Fruit fly (Drosophila melanogaster) whole organism, prepupa: Measurements from ENCODE around the gene CG31810.
A peak's percentile ranks its signal among the peaks of the same experiment; 100 is the strongest.

Source experiments
- CG11294 ChIP-seq: fragments of 200-800 bp; sonication (Bioruptor generic); IDR thresholded peaks from 2 replicates; pipeline ENCODE4 v1.3.6; 2022; ENCODE audit warnings: missing biosample characterization, missing genetic modification characterization
- CG11902 ChIP-seq: fragments of 200-800 bp; sonication (Bioruptor generic); optimal IDR thresholded peaks from 3 replicates; lab custom pipeline; 2016; ENCODE audit warnings: missing biosample characterization, missing genetic modification characterization
- CG15336 ChIP-seq: fragments of 200-800 bp; sonication (Bioruptor generic); IDR thresholded peaks from 2 replicates; pipeline ENCODE4 v1.3.6; 2022; ENCODE audit warnings: missing biosample characterization, missing genetic modification characterization
- CG1621 ChIP-seq: fragments of 200-800 bp; sonication (Bioruptor generic); optimal IDR thresholded peaks from 3 replicates; lab custom pipeline; 2018; ENCODE audit warnings: missing biosample characterization, mild to moderate bottlenecking, missing genetic modification characterization
- CG3032 ChIP-seq: fragments of 200-800 bp; optimal IDR thresholded peaks from 2 replicates; lab custom pipeline; 2019; ENCODE audit warnings: missing biosample characterization, mild to moderate bottlenecking, missing genetic modification characterization, moderate library complexity
- CG31627 ChIP-seq: fragments of 200-800 bp; sonication (Bioruptor generic); optimal IDR thresholded peaks from 3 replicates; lab custom pipeline; 2016; ENCODE audit warnings: missing biosample characterization, missing genetic modification characterization
- CG34406 ChIP-seq: fragments of 200-800 bp; sonication (Bioruptor generic); optimal IDR thresholded peaks from 3 replicates; lab custom pipeline; 2016; ENCODE audit warnings: missing biosample characterization, missing genetic modification characterization
- CG3919 ChIP-seq: fragments of 200-800 bp; sonication (Bioruptor generic); optimal IDR thresholded peaks from 3 replicates; lab custom pipeline; 2016; ENCODE audit warnings: missing biosample characterization, missing genetic modification characterization
- CG6163 ChIP-seq: fragments of 200-800 bp; sonication (Bioruptor generic); IDR thresholded peaks from 3 replicates; pipeline ENCODE4 v1.3.6; 2022; ENCODE audit warnings: missing biosample characterization, missing genetic modification characterization
- CG6276 ChIP-seq: fragments of 200-800 bp; sonication (Bioruptor generic); optimal IDR thresholded peaks from 2 replicates; lab custom pipeline; 2017; ENCODE audit warnings: missing biosample characterization, mild to moderate bottlenecking, missing genetic modification characterization
- CG6808 ChIP-seq: fragments of 200-800 bp; sonication (Bioruptor generic); optimal IDR thresholded peaks from 3 replicates; lab custom pipeline; 2017; ENCODE audit warnings: missing biosample characterization, missing genetic modification characterization, mild to moderate bottlenecking, moderate library complexity, missing genetic modification reagents
- CG6854 ChIP-seq: fragments of 200-800 bp; sonication (Bioruptor generic); optimal IDR thresholded peaks from 2 replicates; lab custom pipeline; 2017; ENCODE audit warnings: missing biosample characterization, mild to moderate bottlenecking, missing genetic modification characterization
- CG8119 ChIP-seq: fragments of 200-800 bp; sonication (Bioruptor generic); IDR thresholded peaks from 3 replicates; pipeline ENCODE4 v1.3.6; 2022; ENCODE audit warnings: missing biosample characterization, missing genetic modification characterization
- Eip75B ChIP-seq: fragments of 200-800 bp; sonication (Bioruptor generic); optimal IDR thresholded peaks from 3 replicates; lab custom pipeline; 2016; ENCODE audit warnings: missing biosample characterization, missing genetic modification characterization
- Eip78C ChIP-seq: fragments of 200-800 bp; sonication (Bioruptor generic); peaks from one replicate; lab custom pipeline; 2016; ENCODE audit warnings: missing biosample characterization, missing genetic modification characterization
- Eip93F ChIP-seq: fragments of 200-800 bp; sonication (Bioruptor generic); optimal IDR thresholded peaks from 2 replicates; lab custom pipeline; 2016; ENCODE audit warnings: missing biosample characterization, mild to moderate bottlenecking, missing genetic modification characterization
- Ets21C ChIP-seq: fragments of 200-800 bp; sonication (Bioruptor generic); optimal IDR thresholded peaks from 3 replicates; lab custom pipeline; 2016; ENCODE audit warnings: missing biosample characterization, missing genetic modification characterization
- Hr38 ChIP-seq: sonication (Bioruptor generic); optimal IDR thresholded peaks from 2 replicates; lab custom pipeline; 2016; ENCODE audit warnings: missing biosample characterization, missing genetic modification characterization
- Hr39 ChIP-seq: fragments of 200-800 bp; sonication (Bioruptor generic); optimal IDR thresholded peaks from 2 replicates; lab custom pipeline; 2016; ENCODE audit warnings: missing biosample characterization, missing genetic modification characterization
- Lpt ChIP-seq: fragments of 200-800 bp; sonication (Bioruptor generic); optimal IDR thresholded peaks from 3 replicates; lab custom pipeline; 2016; ENCODE audit warnings: missing biosample characterization, missing genetic modification characterization
- Met ChIP-seq: fragments of 200-800 bp; sonication (Bioruptor generic); optimal IDR thresholded peaks from 3 replicates; lab custom pipeline; 2016; ENCODE audit warnings: missing biosample characterization, missing genetic modification characterization
- OdsH ChIP-seq: fragments of 200-800 bp; sonication (Bioruptor generic); optimal IDR thresholded peaks from 3 replicates; lab custom pipeline; 2016; ENCODE audit warnings: missing biosample characterization, missing genetic modification characterization
- Smox ChIP-seq: fragments of 200-800 bp; sonication (Bioruptor generic); optimal IDR thresholded peaks from 3 replicates; lab custom pipeline; 2016; ENCODE audit warnings: missing biosample characterization, missing genetic modification characterization
- Sox102F ChIP-seq: fragments of 200-800 bp; sonication (Bioruptor generic); optimal IDR thresholded peaks from 2 replicates; lab custom pipeline; 2016; ENCODE audit warnings: missing biosample characterization, mild to moderate bottlenecking, missing genetic modification characterization
- achi ChIP-seq: fragments of 200-800 bp; sonication (Bioruptor generic); optimal IDR thresholded peaks from 3 replicates; lab custom pipeline; 2016; ENCODE audit warnings: missing biosample characterization, missing genetic modification characterization
- cyc ChIP-seq: fragments of 200-800 bp; sonication (Bioruptor generic); optimal IDR thresholded peaks from 3 replicates; lab custom pipeline; 2016; ENCODE audit warnings: missing biosample characterization, missing genetic modification characterization
- dsx ChIP-seq: fragments of 200-800 bp; optimal IDR thresholded peaks from 3 replicates; lab custom pipeline; 2019; ENCODE audit warnings: missing biosample characterization, mild to moderate bottlenecking, missing genetic modification characterization, moderate library complexity; ENCODE audit not compliant: poor library complexity, severe bottlenecking
- eg ChIP-seq: fragments of 200-800 bp; sonication (Bioruptor generic); IDR thresholded peaks from 3 replicates; pipeline ENCODE4 v1.3.6; 2022; ENCODE audit warnings: missing biosample characterization, missing genetic modification characterization
- esn ChIP-seq: fragments of 200-800 bp; sonication (Bioruptor generic); optimal IDR thresholded peaks from 2 replicates; lab custom pipeline; 2016; ENCODE audit warnings: missing biosample characterization, mild to moderate bottlenecking, missing genetic modification characterization, moderate library complexity
- fd59A ChIP-seq: fragments of 200-800 bp; sonication (Bioruptor generic); optimal IDR thresholded peaks from 2 replicates; lab custom pipeline; 2017; ENCODE audit warnings: missing biosample characterization, mild to moderate bottlenecking, missing genetic modification characterization, missing genetic modification reagents
- fd85E ChIP-seq: fragments of 200-800 bp; sonication (Bioruptor generic); optimal IDR thresholded peaks from 3 replicates; lab custom pipeline; 2016; ENCODE audit warnings: missing biosample characterization, missing genetic modification characterization
- lz ChIP-seq: fragments of 200-800 bp; sonication (Bioruptor generic); optimal IDR thresholded peaks from 3 replicates; lab custom pipeline; 2016; ENCODE audit warnings: missing biosample characterization, missing genetic modification characterization
- net ChIP-seq: fragments of 200-800 bp; sonication (Bioruptor generic); optimal IDR thresholded peaks from 3 replicates; lab custom pipeline; 2016; ENCODE audit warnings: missing biosample characterization, missing genetic modification characterization
- pdm3 ChIP-seq: fragments of 200-800 bp; sonication (Bioruptor generic); optimal IDR thresholded peaks from 3 replicates; lab custom pipeline; 2016; ENCODE audit warnings: missing biosample characterization, missing genetic modification characterization
- spab ChIP-seq: fragments of 200-800 bp; sonication (Bioruptor generic); optimal IDR thresholded peaks from 2 replicates; lab custom pipeline; 2017; ENCODE audit warnings: missing biosample characterization, mild to moderate bottlenecking, missing genetic modification characterization, missing genetic modification reagents
- ss ChIP-seq, 2 experiments: fragments of 200-800 bp; sonication (Bioruptor generic); optimal IDR thresholded peaks; 2 replicates in 1 of 2; 3 replicates in 1 of 2; lab custom pipeline; 2017 to 2018; ENCODE audit warnings: mild to moderate bottlenecking in 2 of 2, missing biosample characterization in 2 of 2, missing genetic modification characterization in 2 of 2, moderate library complexity in 1 of 2
- svp ChIP-seq: fragments of 200-800 bp; sonication (Bioruptor generic); peaks from one replicate; lab custom pipeline; 2016; ENCODE audit warnings: missing biosample characterization, missing genetic modification characterization
- topi ChIP-seq: fragments of 200-800 bp; sonication (Bioruptor generic); optimal IDR thresholded peaks from 3 replicates; lab custom pipeline; 2016; ENCODE audit warnings: missing biosample characterization, missing genetic modification characterization

Gene CG31810

dm6 chr2L:16882871-16883849 lies 31.0 kb upstream of the CG31810 start (continued):
- TF ChIP-seq CG11902 (GFP tag; lab: Kevin White, UChicago): no peak
- peak; percentile 37 for TF ChIP-seq Eip78C (GFP tag; lab: Kevin White, UChicago)
- no peak for TF ChIP-seq CG11294 (GFP tag; lab: Robert Waterston, UW)
- no peak for TF ChIP-seq Eip93F (GFP tag; lab: Kevin White, UChicago)
- TF ChIP-seq Sox102F (GFP tag; lab: Kevin White, UChicago): no peak
- no peak for TF ChIP-seq CG15336 (GFP tag; lab: Robert Waterston, UW)
- no peak for TF ChIP-seq cyc (GFP tag; lab: Kevin White, UChicago)
- no peak for TF ChIP-seq topi (GFP tag; lab: Kevin White, UChicago)
- no peak for TF ChIP-seq fd85E
- TF ChIP-seq lz (GFP tag; lab: Kevin White, UChicago): no peak
- TF ChIP-seq CG8119 (GFP tag; lab: Robert Waterston, UW): no peak
- TF ChIP-seq CG6808 (GFP tag; lab: Kevin White, UChicago): no peak
- TF ChIP-seq Smox (GFP tag; lab: Kevin White, UChicago): no peak
- no peak for TF ChIP-seq CG31627
- TF ChIP-seq ss (GFP tag; optimal IDR thresholded peaks at IDR 0.05; lab: Kevin White, UChicago): peak in 1 of 2 experiments; percentile 66
- no peak for TF ChIP-seq Eip75B
- TF ChIP-seq Ets21C (GFP tag; lab: Kevin White, UChicago): no peak
- no peak for TF ChIP-seq CG6276 (GFP tag; lab: Kevin White, UChicago)
- peak; percentile 25 for TF ChIP-seq Lpt (GFP tag; lab: Kevin White, UChicago)
- TF ChIP-seq CG1621 (tag; lab: Kevin White, UChicago): no peak
- TF ChIP-seq Met (GFP tag; lab: Kevin White, UChicago): no peak
- no peak for TF ChIP-seq spab (GFP tag; lab: Kevin White, UChicago)
- TF ChIP-seq OdsH (GFP tag; lab: Kevin White, UChicago): no peak
- TF ChIP-seq, all 60 proteins: peak for 7

- no peak for TF ChIP-seq CG6808 (GFP tag; lab: Kevin White, UChicago)
- peak; percentile 63 for TF ChIP-seq svp
- no peak for TF ChIP-seq Hr39 (GFP tag; lab: Kevin White, UChicago)
- no peak for TF ChIP-seq CG34406 (GFP tag; lab: Kevin White, UChicago)
- no peak for TF ChIP-seq achi (GFP tag; lab: Kevin White, UChicago)
- no peak for TF ChIP-seq CG6854 (GFP tag; lab: Kevin White, UChicago)
These were observed 30.2 kb upstream of the CG31810 start for dm6 chr2L:16882372-16882771.

DNA sequence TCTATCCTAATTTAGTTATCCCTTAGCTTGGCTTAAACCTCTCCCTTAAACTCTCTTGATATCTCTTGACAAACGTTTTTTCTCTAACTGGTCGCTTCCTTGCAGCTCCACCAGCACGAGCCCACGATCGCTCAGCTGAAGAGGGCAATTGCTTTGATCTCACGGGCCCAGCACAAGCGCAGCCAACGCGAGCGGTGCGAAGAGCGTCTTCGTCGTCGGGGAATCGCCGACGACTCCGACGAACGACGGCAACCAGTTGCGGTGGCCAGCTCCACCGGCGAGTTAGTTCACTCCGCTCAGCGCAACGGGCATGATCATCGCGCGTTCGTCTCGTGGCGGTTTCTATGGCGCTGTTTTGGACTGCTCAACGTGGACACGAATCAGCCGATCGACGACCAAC lies 28.8 kb upstream of the CG31810 start:
- TF ChIP-seq CG3919 (GFP tag; lab: Kevin White, UChicago): peak; percentile 62
- TF ChIP-seq CG1621 (tag; lab: Kevin White, UChicago): peak; percentile 30
- peak; percentile 11 for TF ChIP-seq Lpt (GFP tag; lab: Kevin White, UChicago)
- no peak for TF ChIP-seq Ets21C (GFP tag; lab: Kevin White, UChicago)
- no peak for TF ChIP-seq topi (GFP tag; lab: Kevin White, UChicago)
- no peak for TF ChIP-seq Hr38 (GFP tag; lab: Kevin White, UChicago)
- peak; percentile 18 for TF ChIP-seq dsx (GFP tag; lab: Kevin White, UChicago)
- TF ChIP-seq CG6163 (GFP tag; lab: Robert Waterston, UW): peak; percentile 59
- peak; percentile 68 for TF ChIP-seq CG15336 (GFP tag; lab: Robert Waterston, UW)
- no peak; the same call in 2 of the 3 replicates for TF ChIP-seq eg
- TF ChIP-seq CG3032 (tag; lab: Kevin White, UChicago): no peak
- peak; percentile 62; the same call in 2 of the 3 replicates for TF ChIP-seq CG8119 (GFP tag; lab: Robert Waterston, UW)
- TF ChIP-seq Met (GFP tag; lab: Kevin White, UChicago): no peak
- no peak for TF ChIP-seq CG34406 (GFP tag; lab: Kevin White, UChicago)
- no peak for TF ChIP-seq fd59A (GFP tag; lab: Kevin White, UChicago)
- no peak for TF ChIP-seq pdm3
- TF ChIP-seq Eip78C (GFP tag; lab: Kevin White, UChicago): peak; percentile 78
- TF ChIP-seq net (GFP tag; lab: Kevin White, UChicago): peak; percentile 33
- no peak for TF ChIP-seq achi (GFP tag; lab: Kevin White, UChicago)
- TF ChIP-seq esn (GFP tag; lab: Kevin White, UChicago): peak; percentile 29
- TF ChIP-seq CG6854 (GFP tag; lab: Kevin White, UChicago): peak; percentile 63
- TF ChIP-seq ss (GFP tag; optimal IDR thresholded peaks at IDR 0.05; lab: Kevin White, UChicago): peak in 1 of 2 experiments; percentile 22
- peak; percentile 92 for TF ChIP-seq svp
- TF ChIP-seq lz (GFP tag; lab: Kevin White, UChicago): peak; percentile 16
